Worm (Caenorhabditis elegans) whole organism, mixed stage, embryonic: ENCODE results near the gene oac-51.

Experiments
- bed-3 ChIP-seq: fragments of 200-800 bp; sonication (Bioruptor generic); optimal IDR thresholded peaks from 3 replicates; lab custom pipeline; 2018; ENCODE audit warnings: mild to moderate bottlenecking, missing genetic modification characterization, moderate library complexity, missing compliant biosample characterization
- lsy-2 ChIP-seq: fragments of 150-350 bp; optimal IDR thresholded peaks from 2 replicates; lab custom pipeline; 2014; ENCODE audit warnings: missing biosample characterization, missing genetic modification characterization
- mep-1 ChIP-seq: fragments of 150-350 bp; optimal IDR thresholded peaks from 2 replicates; lab custom pipeline; 2017; ENCODE audit warnings: missing biosample characterization, missing genetic modification reagents, missing genetic modification characterization, inconsistent platforms
- nhr-12 ChIP-seq: fragments of 150-350 bp; optimal IDR thresholded peaks from 2 replicates; lab custom pipeline; 2014; ENCODE audit warnings: missing biosample characterization, missing genetic modification characterization
- nhr-2 ChIP-seq: fragments of 150-350 bp; optimal IDR thresholded peaks from 2 replicates; lab custom pipeline; 2014; ENCODE audit warnings: missing biosample characterization, missing genetic modification characterization
- nhr-237 ChIP-seq: fragments of 150-350 bp; optimal IDR thresholded peaks from 2 replicates; lab custom pipeline; 2014; ENCODE audit warnings: missing biosample characterization, missing genetic modification characterization
- nhr-28 ChIP-seq: fragments of 150-350 bp; optimal IDR thresholded peaks from 2 replicates; lab custom pipeline; 2014; ENCODE audit warnings: missing biosample characterization, missing genetic modification characterization
- nhr-76 ChIP-seq: sonication (generic microtip); optimal IDR thresholded peaks from 2 replicates; lab custom pipeline; 2017; ENCODE audit warnings: missing biosample characterization, missing genetic modification characterization
- pha-4 ChIP-seq: fragments of 150-350 bp; optimal IDR thresholded peaks from 2 replicates; lab custom pipeline; 2018; ENCODE audit warnings: missing biosample characterization, missing genetic modification reagents, missing genetic modification characterization
- snpc-4 ChIP-seq: fragments of 150-350 bp; optimal IDR thresholded peaks from 2 replicates; lab custom pipeline; 2014; ENCODE audit warnings: missing biosample characterization, missing genetic modification characterization
- sptf-1 ChIP-seq: sonication (generic microtip); optimal IDR thresholded peaks from 2 replicates; lab custom pipeline; 2017; ENCODE audit warnings: mild to moderate bottlenecking, missing genetic modification characterization, moderate library complexity, missing compliant biosample characterization
- unc-62 ChIP-seq: fragments of 150-350 bp; optimal IDR thresholded peaks from 2 replicates; lab custom pipeline; 2014; ENCODE audit warnings: missing biosample characterization, missing genetic modification reagents, missing genetic modification characterization
- zip-8 ChIP-seq: fragments of 150-350 bp; optimal IDR thresholded peaks from 2 replicates; lab custom pipeline; 2014; ENCODE audit warnings: missing biosample characterization, missing genetic modification characterization
- ztf-11 ChIP-seq: fragments of 150-350 bp; optimal IDR thresholded peaks from 2 replicates; lab custom pipeline; 2014; ENCODE audit warnings: missing biosample characterization, missing genetic modification characterization

ce11 chrIV:4306317-4306716 lies 30.3 kb upstream of the oac-51 start:
- TF ChIP-seq unc-62 (GFP tag; lab: Kevin White, UChicago), result no peak
- no peak for TF ChIP-seq nhr-2 (tag; lab: Kevin White, UChicago)
- no peak for TF ChIP-seq nhr-76 (tag; lab: Kevin White, UChicago)
- no peak for TF ChIP-seq nhr-28
- TF ChIP-seq ztf-11 (tag; lab: Kevin White, UChicago), result no peak
- TF ChIP-seq zip-8 (tag; lab: Kevin White, UChicago), result no peak
- TF ChIP-seq pha-4 (tag; lab: Kevin White, UChicago), result no peak
- no peak for TF ChIP-seq nhr-237
- no peak for TF ChIP-seq snpc-4 (tag; lab: Kevin White, UChicago)
- no peak for TF ChIP-seq sptf-1
- TF ChIP-seq bed-3 (GFP tag; lab: Kevin White, UChicago), result no peak
- TF ChIP-seq nhr-12 (tag; lab: Kevin White, UChicago), result no peak
- no peak for TF ChIP-seq lsy-2 (tag; lab: Kevin White, UChicago)
- no peak for TF ChIP-seq mep-1 (tag; lab: Kevin White, UChicago)
